Worm (Caenorhabditis elegans) whole organism, L3 larva: ENCODE measurements around the gene T20D3.14.

ENCODE experiments used
- ama-1 ChIP-seq: fragments of 150-350 bp; optimal IDR thresholded peaks from 2 replicates; lab custom pipeline; 2018
- fkh-10 ChIP-seq: sonication (generic microtip); optimal IDR thresholded peaks from 2 replicates; lab custom pipeline; 2017; ENCODE audit warnings: missing biosample characterization, missing genetic modification reagents, missing genetic modification characterization
- mdl-1 ChIP-seq: fragments of 150-350 bp; optimal IDR thresholded peaks from 2 replicates; lab custom pipeline; 2014; ENCODE audit warnings: missing biosample characterization, missing genetic modification characterization
- nhr-12 ChIP-seq: fragments of 150-350 bp; optimal IDR thresholded peaks from 2 replicates; lab custom pipeline; 2014; ENCODE audit warnings: missing biosample characterization, missing genetic modification characterization
- nhr-25 ChIP-seq: sonication (generic microtip); optimal IDR thresholded peaks from 2 replicates; lab custom pipeline; 2017; ENCODE audit warnings: missing biosample characterization, missing genetic modification characterization
- pqm-1 ChIP-seq: fragments of 150-350 bp; optimal IDR thresholded peaks from 2 replicates; lab custom pipeline; 2017; ENCODE audit warnings: missing biosample characterization, missing genetic modification characterization, inconsistent platforms
- snpc-4 ChIP-seq: fragments of 150-350 bp; optimal IDR thresholded peaks from 2 replicates; lab custom pipeline; 2014; ENCODE audit warnings: missing biosample characterization, missing genetic modification characterization

DNA sequence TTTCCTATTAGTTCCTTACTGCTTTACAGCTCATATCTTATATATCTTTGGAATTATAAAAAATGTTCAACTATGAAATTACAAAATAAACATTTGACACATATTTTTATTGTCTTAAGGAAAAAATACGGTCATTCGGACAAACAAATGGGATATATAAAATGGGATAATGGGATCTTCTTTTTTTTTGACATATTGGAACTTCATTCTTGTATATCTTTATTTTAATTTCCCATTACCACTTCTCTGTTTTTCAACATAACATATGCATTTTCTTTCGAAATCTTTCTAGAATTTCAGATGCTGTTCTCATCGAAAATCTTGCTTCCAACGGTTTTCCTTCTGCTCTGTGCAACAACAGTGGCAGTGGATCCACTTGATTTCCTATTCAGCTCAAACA is 49.1 kb upstream of the T20D3.14 start, which contains the start of gene C10C5.7:
- TF ChIP-seq nhr-25 (tag; lab: Kevin White, UChicago) (no peak), pqm-1 (tag; lab: Kevin White, UChicago) (no peak), nhr-12 (no peak), mdl-1 (tag; lab: Kevin White, UChicago) (no peak), fkh-10 (GFP tag; lab: Kevin White, UChicago) (no peak), snpc-4 (tag; lab: Kevin White, UChicago) (no peak), ama-1 (lab: Kevin White, UChicago) (no peak)
